Worm (Caenorhabditis elegans) whole organism, young adult: ENCODE measurements around the gene lgc-46.

ENCODE experiments used
- B0019.2 ChIP-seq: fragments of 200-800 bp; sonication (Bioruptor generic); conservative IDR thresholded peaks from 2 replicates; pipeline ENCODE4 v1.3.6; 2022; ENCODE audit warnings: missing genetic modification reagents, missing genetic modification characterization, missing compliant biosample characterization
- B0035.1 ChIP-seq: sonication (generic microtip); optimal IDR thresholded peaks from 2 replicates; lab custom pipeline; 2016; ENCODE audit warnings: missing genetic modification characterization, mild to moderate bottlenecking, missing compliant biosample characterization, missing genotype, missing genetic modification reagents
- D2030.7 ChIP-seq: fragments of 200-800 bp; sonication (Bioruptor generic); IDR thresholded peaks from 2 replicates; pipeline ENCODE4 v1.3.6; 2022; ENCODE audit warnings: missing genetic modification reagents, missing genetic modification characterization, missing compliant biosample characterization
- F33H1.4 ChIP-seq: fragments of 200-800 bp; sonication (Bioruptor generic); IDR thresholded peaks from 2 replicates; pipeline ENCODE4 v1.3.6; 2022; ENCODE audit warnings: missing genetic modification reagents, missing genetic modification characterization, missing compliant biosample characterization
- F37B4.10 ChIP-seq: fragments of 200-800 bp; sonication (Bioruptor generic); IDR thresholded peaks from 2 replicates; pipeline ENCODE4 v1.3.6; 2022; ENCODE audit warnings: missing genetic modification characterization, missing compliant biosample characterization
- F49E8.2 ChIP-seq: sonication (generic microtip); optimal IDR thresholded peaks from 3 replicates; lab custom pipeline; 2017; ENCODE audit warnings: missing genetic modification characterization, mild to moderate bottlenecking, missing compliant biosample characterization, antibody characterized with exemption, moderate library complexity; ENCODE audit not compliant: insufficient read depth
- T07F8.4 ChIP-seq: sonication (generic microtip); optimal IDR thresholded peaks from 2 replicates; lab custom pipeline; 2016; ENCODE audit warnings: mild to moderate bottlenecking, missing genetic modification characterization, moderate library complexity, missing compliant biosample characterization
- Y67H2A.10 ChIP-seq: fragments of 200-800 bp; sonication (Bioruptor generic); conservative IDR thresholded peaks from 2 replicates; pipeline ENCODE4 v1.3.6; 2022; ENCODE audit warnings: missing genetic modification reagents, missing genetic modification characterization, missing compliant biosample characterization
- Y95B8A.8 ChIP-seq: fragments of 200-800 bp; sonication (Bioruptor generic); IDR thresholded peaks from 2 replicates; pipeline ENCODE4 v1.3.6; 2022; ENCODE audit warnings: missing genetic modification reagents, missing genetic modification characterization, missing compliant biosample characterization
- aptf-2 ChIP-seq: fragments of 200-800 bp; sonication (Bioruptor generic); conservative IDR thresholded peaks from 2 replicates; pipeline ENCODE4 v1.3.6; 2022; ENCODE audit warnings: missing genetic modification reagents, missing genetic modification characterization, missing compliant biosample characterization
- athp-1 ChIP-seq: sonication (generic microtip); optimal IDR thresholded peaks from 2 replicates; lab custom pipeline; 2017; ENCODE audit warnings: mild to moderate bottlenecking, missing genetic modification characterization, missing compliant biosample characterization
- attf-5 ChIP-seq: fragments of 200-800 bp; sonication (Bioruptor generic); optimal IDR thresholded peaks from 2 replicates; lab custom pipeline; 2018; ENCODE audit warnings: mild to moderate bottlenecking, missing genetic modification characterization, missing compliant biosample characterization
- bed-1 ChIP-seq: fragments of 200-800 bp; sonication (Bioruptor generic); IDR thresholded peaks from 2 replicates; pipeline ENCODE4 v1.3.6; 2022; ENCODE audit warnings: missing genetic modification reagents, missing genetic modification characterization, missing compliant biosample characterization
- cebp-1 ChIP-seq, 2 experiments: fragments of 200-800 bp in 1 of 2; sonication (Bioruptor generic) in 1 of 2; sonication (generic microtip) in 1 of 2; IDR thresholded peaks in 1 of 2; optimal IDR thresholded peaks in 1 of 2; 2 replicates each; pipeline versions ENCODE4 v1.3.6 to Lab custom; 2017 to 2022; ENCODE audit warnings: missing compliant biosample characterization in 2 of 2, missing genetic modification characterization in 2 of 2, mild to moderate bottlenecking in 1 of 2, missing genetic modification reagents in 1 of 2, moderate library complexity in 1 of 2
- ceh-100 ChIP-seq: fragments of 200-800 bp; sonication (Bioruptor generic); IDR thresholded peaks from 2 replicates; pipeline ENCODE4 v1.3.6; 2022; ENCODE audit warnings: missing genetic modification reagents, missing genetic modification characterization, missing compliant biosample characterization
- chd-7 ChIP-seq: sonication (generic microtip); optimal IDR thresholded peaks from 2 replicates; lab custom pipeline; 2016; ENCODE audit warnings: mild to moderate bottlenecking, missing genetic modification characterization, moderate library complexity, missing compliant biosample characterization
- die-1 ChIP-seq: sonication (generic microtip); optimal IDR thresholded peaks from 2 replicates; lab custom pipeline; 2016; ENCODE audit warnings: missing genotype, mild to moderate bottlenecking, missing genetic modification characterization, missing compliant biosample characterization
- dox-1 ChIP-seq: fragments of 200-800 bp; sonication (Bioruptor generic); IDR thresholded peaks from 2 replicates; pipeline ENCODE4 v1.3.6; 2022; ENCODE audit warnings: missing genetic modification reagents, missing genetic modification characterization, missing compliant biosample characterization
- dpl-1 ChIP-seq: fragments of 150-350 bp; optimal IDR thresholded peaks from 2 replicates; lab custom pipeline; 2014; ENCODE audit warnings: missing biosample characterization, missing genetic modification reagents, missing genetic modification characterization
- egrh-3 ChIP-seq: fragments of 200-800 bp; sonication (Bioruptor generic); IDR thresholded peaks from 2 replicates; pipeline ENCODE4 v1.3.6; 2022; ENCODE audit warnings: missing genetic modification reagents, missing genetic modification characterization, missing compliant biosample characterization
- ekl-4 ChIP-seq: fragments of 200-800 bp; sonication (Bioruptor generic); IDR thresholded peaks from 2 replicates; pipeline ENCODE4 v1.3.6; 2022; ENCODE audit warnings: missing genetic modification reagents, missing genetic modification characterization, missing compliant biosample characterization
- ets-4 ChIP-seq: fragments of 200-800 bp; sonication (Bioruptor generic); optimal IDR thresholded peaks from 2 replicates; lab custom pipeline; 2018; ENCODE audit warnings: mild to moderate bottlenecking, missing genetic modification characterization, missing compliant biosample characterization
- hmg-1.2 ChIP-seq: fragments of 200-800 bp; sonication (Bioruptor generic); IDR thresholded peaks from 2 replicates; pipeline ENCODE4 v1.3.6; 2022; ENCODE audit warnings: missing genetic modification reagents, missing genetic modification characterization, missing compliant biosample characterization
- hmg-20 ChIP-seq: fragments of 200-800 bp; sonication (Bioruptor generic); IDR thresholded peaks from 2 replicates; pipeline ENCODE4 v1.3.6; 2022; ENCODE audit warnings: missing genetic modification reagents, missing genetic modification characterization, missing compliant biosample characterization
- lag-1 ChIP-seq: fragments of 200-800 bp; sonication (Bioruptor generic); IDR thresholded peaks from 2 replicates; pipeline ENCODE4 v1.3.6; 2022; ENCODE audit warnings: missing genetic modification reagents, missing genetic modification characterization, missing compliant biosample characterization
- let-526 ChIP-seq: fragments of 200-800 bp; sonication (Bioruptor generic); IDR thresholded peaks from 2 replicates; pipeline ENCODE4 v1.3.6; 2022; ENCODE audit warnings: missing genetic modification reagents, missing genetic modification characterization, missing compliant biosample characterization
- lin-26 ChIP-seq: fragments of 200-800 bp; sonication (Bioruptor generic); IDR thresholded peaks from 2 replicates; pipeline ENCODE4 v1.3.6; 2022; ENCODE audit warnings: missing genetic modification reagents, missing genetic modification characterization, missing compliant biosample characterization
- lin-54 ChIP-seq: fragments of 200-800 bp; sonication (Bioruptor generic); optimal IDR thresholded peaks from 2 replicates; lab custom pipeline; 2018; ENCODE audit warnings: mild to moderate bottlenecking, missing genetic modification characterization, missing compliant biosample characterization
- lir-1 ChIP-seq: fragments of 200-800 bp; sonication (Bioruptor generic); conservative IDR thresholded peaks from 2 replicates; pipeline ENCODE4 v1.3.6; 2022; ENCODE audit warnings: missing genetic modification reagents, missing genetic modification characterization, missing compliant biosample characterization
- lsl-1 ChIP-seq: fragments of 200-800 bp; sonication (Bioruptor generic); optimal IDR thresholded peaks from 2 replicates; lab custom pipeline; 2018; ENCODE audit warnings: mild to moderate bottlenecking, missing genetic modification characterization, moderate library complexity, missing compliant biosample characterization
- lsy-27 ChIP-seq: sonication (generic microtip); optimal IDR thresholded peaks from 2 replicates; lab custom pipeline; 2017; ENCODE audit warnings: missing genetic modification characterization, mild to moderate bottlenecking, missing compliant biosample characterization, antibody characterized with exemption, missing genotype, borderline replicate concordance; ENCODE audit not compliant: insufficient read depth
- mcd-1 ChIP-seq: fragments of 200-800 bp; sonication (Bioruptor generic); IDR thresholded peaks from 2 replicates; pipeline ENCODE4 v1.3.6; 2022; ENCODE audit warnings: missing genetic modification reagents, missing genetic modification characterization, missing compliant biosample characterization
- nfya-1 ChIP-seq: sonication (generic microtip); optimal IDR thresholded peaks from 2 replicates; lab custom pipeline; 2017; ENCODE audit warnings: antibody characterized with exemption, missing compliant biosample characterization, missing genetic modification characterization, borderline replicate concordance; ENCODE audit not compliant: insufficient read depth
- nfyb-1 ChIP-seq: fragments of 200-800 bp; sonication (Bioruptor generic); IDR thresholded peaks from 2 replicates; pipeline ENCODE4 v1.3.6; 2022; ENCODE audit warnings: missing genetic modification reagents, missing genetic modification characterization, missing compliant biosample characterization
- nhr-80 ChIP-seq: sonication (generic microtip); optimal IDR thresholded peaks from 2 replicates; lab custom pipeline; 2016; ENCODE audit warnings: missing genetic modification characterization, missing compliant biosample characterization
- nhr-90 ChIP-seq: sonication (generic microtip); optimal IDR thresholded peaks from 2 replicates; lab custom pipeline; 2016; ENCODE audit warnings: missing genotype, mild to moderate bottlenecking, missing genetic modification characterization, missing compliant biosample characterization
- snpc-1.3 ChIP-seq: sonication (generic microtip); optimal IDR thresholded peaks from 2 replicates; lab custom pipeline; 2017; ENCODE audit warnings: missing genetic modification characterization, mild to moderate bottlenecking, missing compliant biosample characterization, antibody characterized with exemption, moderate library complexity, missing genotype, missing genetic modification reagents; ENCODE audit not compliant: insufficient read depth
- snpc-3.4 ChIP-seq: sonication (generic microtip); optimal IDR thresholded peaks from 2 replicates; lab custom pipeline; 2017; ENCODE audit warnings: missing genetic modification characterization, mild to moderate bottlenecking, missing compliant biosample characterization, antibody characterized with exemption, moderate library complexity, missing genotype, missing genetic modification reagents
- sptf-2 ChIP-seq: fragments of 200-800 bp; sonication (Bioruptor generic); optimal IDR thresholded peaks from 2 replicates; lab custom pipeline; 2018; ENCODE audit warnings: mild to moderate bottlenecking, missing genetic modification characterization, missing compliant biosample characterization
- tbx-9 ChIP-seq: sonication (generic microtip); optimal IDR thresholded peaks from 2 replicates; lab custom pipeline; 2016; ENCODE audit warnings: borderline replicate concordance, missing genetic modification characterization, inconsistent platforms, missing compliant biosample characterization
- unc-130 ChIP-seq: sonication (generic microtip); optimal IDR thresholded peaks from 2 replicates; lab custom pipeline; 2016; ENCODE audit warnings: missing genetic modification reagents, missing genetic modification characterization, missing compliant biosample characterization
- unc-62 ChIP-seq: fragments of 150-350 bp; optimal IDR thresholded peaks from 2 replicates; lab custom pipeline; 2014; ENCODE audit warnings: missing biosample characterization, missing genetic modification reagents, missing genetic modification characterization
- xnd-1 ChIP-seq: sonication (generic microtip); optimal IDR thresholded peaks from 2 replicates; lab custom pipeline; 2016; ENCODE audit warnings: missing genotype, missing genetic modification reagents, missing genetic modification characterization, missing compliant biosample characterization
- zim-3 ChIP-seq: sonication (generic microtip); optimal IDR thresholded peaks from 2 replicates; lab custom pipeline; 2017; ENCODE audit warnings: mild to moderate bottlenecking, missing genetic modification characterization, moderate library complexity, missing compliant biosample characterization
- ztf-22 ChIP-seq: fragments of 200-800 bp; sonication (Bioruptor generic); optimal IDR thresholded peaks from 2 replicates; lab custom pipeline; 2018; ENCODE audit warnings: mild to moderate bottlenecking, missing genetic modification characterization, moderate library complexity, missing compliant biosample characterization

The lgc-46 gene

ce11 chrIII:1164668-1165067 is 28.8 kb upstream of the lgc-46 start (continued):
- TF ChIP-seq B0035.1 (tag; lab: Kevin White, UChicago): no peak
- 0 out of 2 replicates have a peak, but pooled peaks have one; percentile 29 for TF ChIP-seq mcd-1 (GFP tag; lab: Robert Waterston, UW)
- no peak for TF ChIP-seq lsy-27 (tag; lab: Kevin White, UChicago)
- no peak for TF ChIP-seq let-526 (GFP tag; lab: Robert Waterston, UW)
- TF ChIP-seq hmg-20: no peak
- TF ChIP-seq hmg-1.2 (GFP tag; lab: Robert Waterston, UW): no peak; the same call in 1 of the 2 replicates
- no peak for TF ChIP-seq ztf-22 (GFP tag; lab: Kevin White, UChicago)
- no peak for TF ChIP-seq nfya-1 (tag; lab: Kevin White, UChicago)
- TF ChIP-seq snpc-3.4 (tag; lab: Kevin White, UChicago): peak; percentile 20
- no peak for TF ChIP-seq egrh-3 (GFP tag; lab: Robert Waterston, UW)
- no peak for TF ChIP-seq tbx-9
- TF ChIP-seq nhr-80 (tag; lab: Kevin White, UChicago): no peak
- TF ChIP-seq cebp-1 (GFP tag; IDR thresholded peaks at IDR 0.05; lab: Robert Waterston, UW): no peak
- no peak for TF ChIP-seq cebp-1 (tag; optimal IDR thresholded peaks at IDR 0.05; lab: Kevin White, UChicago)
- TF ChIP-seq die-1 (tag; lab: Kevin White, UChicago): peak; percentile 51
- no peak for TF ChIP-seq lag-1
- no peak for TF ChIP-seq unc-130 (GFP tag; lab: Kevin White, UChicago)
- TF ChIP-seq bed-1 (GFP tag; lab: Robert Waterston, UW): no peak
- TF ChIP-seq ets-4 (GFP tag; lab: Kevin White, UChicago): no peak
- no peak for TF ChIP-seq ekl-4 (GFP tag; lab: Robert Waterston, UW)
- no peak for TF ChIP-seq aptf-2 (GFP tag; lab: Robert Waterston, UW)
- no peak for TF ChIP-seq lir-1 (GFP tag; lab: Robert Waterston, UW)
- TF ChIP-seq dox-1 (GFP tag; lab: Robert Waterston, UW): 0 out of 2 replicates have a peak, but pooled peaks have one; percentile 23
- TF ChIP-seq ceh-100 (GFP tag; lab: Robert Waterston, UW): 0 out of 2 replicates have a peak, but pooled peaks have one; percentile 16
- TF ChIP-seq zim-3 (tag; lab: Kevin White, UChicago): no peak
- no peak for TF ChIP-seq unc-62 (GFP tag; lab: Kevin White, UChicago)
- TF ChIP-seq lsl-1: peak; percentile 16
- TF ChIP-seq lin-26 (GFP tag; lab: Robert Waterston, UW): 0 out of 2 replicates have a peak, but pooled peaks have one; percentile 50
- peak; percentile 56 for TF ChIP-seq D2030.7 (GFP tag; lab: Robert Waterston, UW)
- TF ChIP-seq dpl-1 (GFP tag; lab: Kevin White, UChicago): no peak
- TF ChIP-seq, all 124 proteins: peak for 13

DNA sequence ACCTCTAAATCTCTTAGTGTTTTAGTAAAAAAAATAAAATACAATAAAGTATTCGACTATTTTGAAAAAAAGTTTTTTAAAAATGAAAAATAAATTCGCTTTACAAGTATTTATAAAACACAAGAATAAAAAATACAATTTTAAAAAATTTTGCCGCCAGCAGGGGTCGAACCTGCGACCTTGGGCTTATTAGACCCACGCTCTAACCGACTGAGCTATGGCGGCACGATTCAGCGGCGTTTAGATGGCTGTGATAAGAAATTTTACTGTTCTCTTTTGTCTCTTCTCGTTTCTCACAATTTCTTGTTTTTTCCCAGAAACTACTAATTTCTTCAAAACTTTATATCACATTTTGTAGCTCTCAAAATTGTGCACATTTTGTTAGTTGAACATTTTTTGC is 27.4 kb upstream of the lgc-46 start:
- TF ChIP-seq chd-7 (no peak), attf-5 (GFP tag; lab: Kevin White, UChicago) (no peak), ekl-4 (GFP tag; lab: Robert Waterston, UW) (0 out of 2 replicates have a peak, but pooled peaks have one; percentile 9), sptf-2 (GFP tag; lab: Kevin White, UChicago) (no peak), nfyb-1 (GFP tag; lab: Robert Waterston, UW) (0 out of 2 replicates have a peak, but pooled peaks have one; percentile 57), D2030.7 (GFP tag; lab: Robert Waterston, UW) (peak; percentile 31), lsl-1 (peak; percentile 32), dpl-1 (GFP tag; lab: Kevin White, UChicago) (no peak), F33H1.4 (GFP tag; lab: Robert Waterston, UW) (no peak), aptf-2 (GFP tag; lab: Robert Waterston, UW) (no peak), F37B4.10 (GFP tag; lab: Robert Waterston, UW) (no peak), athp-1 (tag; lab: Kevin White, UChicago) (no peak), nhr-90 (peak; percentile 42), B0019.2 (GFP tag; lab: Robert Waterston, UW) (no peak), lin-54 (GFP tag; lab: Kevin White, UChicago) (peak; percentile 20), T07F8.4 (tag; lab: Kevin White, UChicago) (no peak), F49E8.2 (tag; lab: Kevin White, UChicago) (peak; percentile 8), ets-4 (GFP tag; lab: Kevin White, UChicago) (no peak), bed-1 (GFP tag; lab: Robert Waterston, UW) (no peak), snpc-1.3 (tag; lab: Kevin White, UChicago) (no peak), Y67H2A.10 (GFP tag; lab: Robert Waterston, UW) (no peak), Y95B8A.8 (no peak), xnd-1 (tag; lab: Kevin White, UChicago) (no peak)
